Worm (Caenorhabditis elegans) whole organism, L3 larva: ENCODE data around the gene pkc-1.

ENCODE experiments used
- R02D3.7 ChIP-seq: fragments of 150-350 bp; optimal IDR thresholded peaks from 2 replicates; lab custom pipeline; 2014; ENCODE audit warnings: missing biosample characterization, missing genetic modification characterization
- ZK546.5 ChIP-seq: sonication (generic microtip); optimal IDR thresholded peaks from 2 replicates; lab custom pipeline; 2017; ENCODE audit warnings: missing biosample characterization, missing genetic modification characterization
- aly-2 ChIP-seq: fragments of 150-350 bp; optimal IDR thresholded peaks from 2 replicates; lab custom pipeline; 2014; ENCODE audit warnings: missing biosample characterization, missing genetic modification characterization
- ama-1 ChIP-seq: fragments of 150-350 bp; optimal IDR thresholded peaks from 2 replicates; lab custom pipeline; 2018
- ceh-16 ChIP-seq: sonication (generic microtip); optimal IDR thresholded peaks from 2 replicates; lab custom pipeline; 2017; ENCODE audit warnings: missing biosample characterization, missing genetic modification characterization
- ceh-28 ChIP-seq: fragments of 150-350 bp; optimal IDR thresholded peaks from 2 replicates; lab custom pipeline; 2014; ENCODE audit warnings: missing biosample characterization, missing genetic modification reagents, missing genetic modification characterization
- ceh-82 ChIP-seq: fragments of 150-350 bp; optimal IDR thresholded peaks from 2 replicates; lab custom pipeline; 2014; ENCODE audit warnings: missing biosample characterization, missing genetic modification characterization
- ceh-9 ChIP-seq: sonication (generic microtip); optimal IDR thresholded peaks from 2 replicates; lab custom pipeline; 2018; ENCODE audit warnings: missing biosample characterization, missing genetic modification characterization
- daf-12 ChIP-seq: fragments of 150-350 bp; optimal IDR thresholded peaks from 2 replicates; lab custom pipeline; 2014; ENCODE audit warnings: missing biosample characterization, missing genetic modification reagents, missing genetic modification characterization
- egl-27 ChIP-seq: sonication (generic microtip); optimal IDR thresholded peaks from 4 replicates; lab custom pipeline; 2017; ENCODE audit warnings: missing biosample characterization, missing genetic modification reagents, missing genetic modification characterization
- egl-5 ChIP-seq: fragments of 150-350 bp; optimal IDR thresholded peaks from 2 replicates; lab custom pipeline; 2017; ENCODE audit warnings: missing biosample characterization, missing genetic modification reagents, missing genetic modification characterization, inconsistent platforms
- elt-1 ChIP-seq: fragments of 150-350 bp; optimal IDR thresholded peaks from 2 replicates; lab custom pipeline; 2014; ENCODE audit warnings: missing biosample characterization, missing genetic modification characterization
- elt-2 ChIP-seq: sonication (generic microtip); optimal IDR thresholded peaks from 2 replicates; lab custom pipeline; 2016; ENCODE audit warnings: missing genetic modification reagents, mild to moderate bottlenecking, missing genetic modification characterization, missing compliant biosample characterization
- elt-3 ChIP-seq, 3 experiments: fragments of 150-350 bp in 1 of 3; sonication (generic microtip) in 2 of 3; optimal IDR thresholded peaks; 2 replicates in 2 of 3; 4 replicates in 1 of 3; lab custom pipeline; 2014 to 2017; ENCODE audit warnings: missing biosample characterization in 3 of 3, missing genetic modification characterization in 3 of 3
- eor-1 ChIP-seq, 2 experiments: fragments of 150-350 bp; optimal IDR thresholded peaks; 2 replicates each; lab custom pipeline; 2014 to 2018; ENCODE audit warnings: missing biosample characterization in 2 of 2, missing genetic modification characterization in 2 of 2
- fkh-10 ChIP-seq: sonication (generic microtip); optimal IDR thresholded peaks from 2 replicates; lab custom pipeline; 2017; ENCODE audit warnings: missing biosample characterization, missing genetic modification reagents, missing genetic modification characterization
- fkh-2 ChIP-seq: fragments of 150-350 bp; optimal IDR thresholded peaks from 2 replicates; lab custom pipeline; 2014; ENCODE audit warnings: missing biosample characterization, missing genetic modification reagents, missing genetic modification characterization
- fos-1 ChIP-seq: fragments of 150-350 bp; optimal IDR thresholded peaks from 2 replicates; lab custom pipeline; 2014; ENCODE audit warnings: missing biosample characterization, missing genetic modification characterization
- hmg-11 ChIP-seq: sonication (generic microtip); optimal IDR thresholded peaks from 2 replicates; lab custom pipeline; 2016; ENCODE audit warnings: missing genetic modification characterization, missing compliant biosample characterization
- jun-1 ChIP-seq: fragments of 150-350 bp; optimal IDR thresholded peaks from 2 replicates; lab custom pipeline; 2014; ENCODE audit warnings: missing biosample characterization, missing genetic modification reagents, missing genetic modification characterization
- lin-15B ChIP-seq: fragments of 150-350 bp; optimal IDR thresholded peaks from 2 replicates; lab custom pipeline; 2014; ENCODE audit warnings: missing biosample characterization, missing genetic modification characterization
- lin-39 ChIP-seq: fragments of 150-350 bp; optimal IDR thresholded peaks from 2 replicates; lab custom pipeline; 2018; ENCODE audit warnings: missing biosample characterization, missing genetic modification reagents, missing genetic modification characterization
- lsy-12 ChIP-seq: sonication (generic microtip); optimal IDR thresholded peaks from 2 replicates; lab custom pipeline; 2016; ENCODE audit warnings: mild to moderate bottlenecking, missing genetic modification characterization, missing compliant biosample characterization
- mdl-1 ChIP-seq: fragments of 150-350 bp; optimal IDR thresholded peaks from 2 replicates; lab custom pipeline; 2014; ENCODE audit warnings: missing biosample characterization, missing genetic modification characterization
- mml-1 ChIP-seq: fragments of 150-350 bp; sonication (generic microtip); optimal IDR thresholded peaks from 3 replicates; lab custom pipeline; 2014; ENCODE audit warnings: missing biosample characterization, missing genetic modification characterization
- nfya-1 ChIP-seq: sonication (generic microtip); optimal IDR thresholded peaks from 2 replicates; lab custom pipeline; 2017; ENCODE audit warnings: missing genetic modification characterization, mild to moderate bottlenecking, missing compliant biosample characterization, antibody characterized with exemption, moderate library complexity; ENCODE audit not compliant: insufficient read depth
- nhr-11 ChIP-seq: fragments of 150-350 bp; optimal IDR thresholded peaks from 2 replicates; lab custom pipeline; 2014; ENCODE audit warnings: missing biosample characterization, missing genetic modification characterization
- nhr-12 ChIP-seq: fragments of 150-350 bp; optimal IDR thresholded peaks from 2 replicates; lab custom pipeline; 2014; ENCODE audit warnings: missing biosample characterization, missing genetic modification characterization
- nhr-23 ChIP-seq: fragments of 150-350 bp; optimal IDR thresholded peaks from 2 replicates; lab custom pipeline; 2014; ENCODE audit warnings: missing biosample characterization, missing genetic modification reagents, missing genetic modification characterization
- nhr-237 ChIP-seq: fragments of 150-350 bp; optimal IDR thresholded peaks from 2 replicates; lab custom pipeline; 2014; ENCODE audit warnings: missing biosample characterization, missing genetic modification characterization
- nhr-25 ChIP-seq: sonication (generic microtip); optimal IDR thresholded peaks from 2 replicates; lab custom pipeline; 2017; ENCODE audit warnings: missing biosample characterization, missing genetic modification characterization
- nhr-28 ChIP-seq: fragments of 150-350 bp; optimal IDR thresholded peaks from 2 replicates; lab custom pipeline; 2014; ENCODE audit warnings: missing biosample characterization, missing genetic modification characterization
- nhr-43 ChIP-seq: sonication (generic microtip); optimal IDR thresholded peaks from 2 replicates; lab custom pipeline; 2016; ENCODE audit warnings: mild to moderate bottlenecking, missing genetic modification characterization, missing compliant biosample characterization; ENCODE audit not compliant: poor library complexity, severe bottlenecking
- nhr-67 ChIP-seq: fragments of 150-350 bp; optimal IDR thresholded peaks from 2 replicates; lab custom pipeline; 2014; ENCODE audit warnings: missing biosample characterization, missing genetic modification characterization
- nhr-76 ChIP-seq: fragments of 150-350 bp; sonication (generic microtip); optimal IDR thresholded peaks from 5 replicates; lab custom pipeline; 2014; ENCODE audit warnings: missing biosample characterization, missing genetic modification characterization
- nhr-77 ChIP-seq: fragments of 150-350 bp; optimal IDR thresholded peaks from 2 replicates; lab custom pipeline; 2014; ENCODE audit warnings: missing biosample characterization, missing genetic modification characterization
- pha-4 ChIP-seq: fragments of 150-350 bp; optimal IDR thresholded peaks from 2 replicates; lab custom pipeline; 2014; ENCODE audit warnings: missing biosample characterization, missing genetic modification reagents, missing genetic modification characterization
- pqm-1 ChIP-seq: fragments of 150-350 bp; optimal IDR thresholded peaks from 2 replicates; lab custom pipeline; 2017; ENCODE audit warnings: missing biosample characterization, missing genetic modification characterization, inconsistent platforms
- sea-2 ChIP-seq: fragments of 150-350 bp; sonication (generic microtip); optimal IDR thresholded peaks from 4 replicates; lab custom pipeline; 2014; ENCODE audit warnings: missing biosample characterization, missing genetic modification reagents, missing genetic modification characterization
- skn-1 ChIP-seq: fragments of 150-350 bp; optimal IDR thresholded peaks from 2 replicates; lab custom pipeline; 2014; ENCODE audit warnings: missing biosample characterization, missing genetic modification characterization
- snpc-4 ChIP-seq: fragments of 150-350 bp; optimal IDR thresholded peaks from 2 replicates; lab custom pipeline; 2014; ENCODE audit warnings: missing biosample characterization, missing genetic modification characterization
- tbx-2 ChIP-seq: sonication (generic microtip); optimal IDR thresholded peaks from 2 replicates; lab custom pipeline; 2016; ENCODE audit warnings: mild to moderate bottlenecking, missing genetic modification characterization, missing compliant biosample characterization
- unc-39 ChIP-seq: sonication (generic microtip); optimal IDR thresholded peaks from 4 replicates; lab custom pipeline; 2017; ENCODE audit warnings: missing biosample characterization, missing genetic modification characterization
- unc-62 ChIP-seq: fragments of 150-350 bp; sonication (generic microtip); optimal IDR thresholded peaks from 4 replicates; lab custom pipeline; 2014; ENCODE audit warnings: missing biosample characterization, missing genetic modification reagents, missing genetic modification characterization
- zag-1 ChIP-seq: fragments of 150-350 bp; optimal IDR thresholded peaks from 2 replicates; lab custom pipeline; 2014; ENCODE audit warnings: missing biosample characterization, missing genetic modification characterization
- ztf-11 ChIP-seq: fragments of 150-350 bp; optimal IDR thresholded peaks from 2 replicates; lab custom pipeline; 2014; ENCODE audit warnings: missing biosample characterization, missing genetic modification characterization
- ztf-4 ChIP-seq: fragments of 150-350 bp; optimal IDR thresholded peaks from 2 replicates; lab custom pipeline; 2014; ENCODE audit warnings: missing biosample characterization, missing genetic modification characterization

The pkc-1 gene

ce11 chrV:12001747-12002456 is 30.1 kb downstream of the pkc-1 start, which contains the start of gene gcy-33:
Gene gcy-33 (minus strand): TSS chrV:12001797.
- TF ChIP-seq fos-1 (tag; lab: Kevin White, UChicago) (peak; percentile 62), ceh-28 (tag; lab: Kevin White, UChicago) (peak; percentile 67), ceh-16 (no peak), nhr-23 (tag; lab: Kevin White, UChicago) (peak; percentile 48), R02D3.7 (tag; lab: Kevin White, UChicago) (peak; percentile 64), skn-1 (tag; lab: Kevin White, UChicago) (no peak), nhr-67 (tag; lab: Kevin White, UChicago) (no peak), nhr-43 (tag; lab: Kevin White, UChicago) (peak; percentile 91), ZK546.5 (tag; lab: Kevin White, UChicago) (no peak), egl-27 (tag; lab: Kevin White, UChicago) (peak; percentile 80), unc-39 (tag; lab: Kevin White, UChicago) (no peak), nhr-11 (tag; lab: Kevin White, UChicago) (no peak), sea-2 (GFP tag; lab: Kevin White, UChicago) (peak; percentile 60), nhr-25 (tag; lab: Kevin White, UChicago) (peak; percentile 71), ztf-11 (no peak), jun-1 (tag; lab: Kevin White, UChicago) (peak; percentile 65), unc-62 (no peak), fkh-2 (tag; lab: Kevin White, UChicago) (no peak), ama-1 (lab: Kevin White, UChicago) (no peak), snpc-4 (tag; lab: Kevin White, UChicago) (peak; percentile 30), eor-1 (tag; optimal IDR thresholded peaks at IDR 0.05; lab: Kevin White, UChicago) (no peak), mml-1 (no peak), nhr-76 (tag; lab: Kevin White, UChicago) (peak; percentile 6), mdl-1 (tag; lab: Kevin White, UChicago) (no peak), daf-12 (tag; lab: Kevin White, UChicago) (no peak), hmg-11 (tag; lab: Kevin White, UChicago) (peak; percentile 99), egl-5 (peak; percentile 75), ceh-9 (no peak), nfya-1 (peak; percentile 78), pha-4 (tag; lab: Kevin White, UChicago) (peak; percentile 79), lin-39 (peak; percentile 81), ztf-4 (tag; lab: Kevin White, UChicago) (peak; percentile 15), elt-3 (tag; optimal IDR thresholded peaks at IDR 0.05; lab: Kevin White, UChicago) (no peak), nhr-12 (tag; lab: Kevin White, UChicago) (no peak), ceh-82 (peak; percentile 61), elt-2 (tag; lab: Kevin White, UChicago) (peak; percentile 94), pqm-1 (tag; lab: Kevin White, UChicago) (peak; percentile 97), nhr-28 (tag; lab: Kevin White, UChicago) (no peak), elt-1 (no peak), nhr-237 (tag; lab: Kevin White, UChicago) (no peak), nhr-77 (tag; lab: Kevin White, UChicago) (peak; percentile 36), tbx-2 (peak; percentile 78), fkh-10 (GFP tag; lab: Kevin White, UChicago) (no peak), zag-1 (tag; lab: Kevin White, UChicago) (no peak), lin-15B (tag; lab: Kevin White, UChicago) (no peak), lsy-12 (tag; lab: Kevin White, UChicago) (peak; percentile 84), aly-2 (peak; percentile 16)
